Worm (Caenorhabditis elegans) whole organism, young adult: ENCODE data around the gene F13D12.10.
A peak's percentile ranks its signal among the peaks of the same experiment; 100 is the strongest.

Source experiments
- B0019.2 ChIP-seq: fragments of 200-800 bp; sonication (Bioruptor generic); conservative IDR thresholded peaks from 2 replicates; pipeline ENCODE4 v1.3.6; 2022; ENCODE audit warnings: missing genetic modification reagents, missing genetic modification characterization, missing compliant biosample characterization
- B0336.3 ChIP-seq: fragments of 200-800 bp; sonication (Bioruptor generic); IDR thresholded peaks from 2 replicates; pipeline ENCODE4 v1.3.6; 2022; ENCODE audit warnings: missing genetic modification characterization, missing compliant biosample characterization
- C06A6.2 ChIP-seq: fragments of 200-800 bp; sonication (Bioruptor generic); conservative IDR thresholded peaks from 2 replicates; pipeline ENCODE4 v1.3.6; 2022; ENCODE audit warnings: missing genetic modification characterization, missing compliant biosample characterization
- C17E4.6 ChIP-seq: fragments of 200-800 bp; sonication (Bioruptor generic); IDR thresholded peaks from 2 replicates; pipeline ENCODE4 v1.3.6; 2022; ENCODE audit warnings: missing genetic modification reagents, missing genetic modification characterization, missing compliant biosample characterization
- D2030.7 ChIP-seq: fragments of 200-800 bp; sonication (Bioruptor generic); IDR thresholded peaks from 2 replicates; pipeline ENCODE4 v1.3.6; 2022; ENCODE audit warnings: missing genetic modification reagents, missing genetic modification characterization, missing compliant biosample characterization
- F22D6.2 ChIP-seq: sonication (generic microtip); optimal IDR thresholded peaks from 2 replicates; lab custom pipeline; 2016; ENCODE audit warnings: mild to moderate bottlenecking, missing genetic modification characterization, missing compliant biosample characterization
- F23B12.7 ChIP-seq: sonication (generic microtip); optimal IDR thresholded peaks from 2 replicates; lab custom pipeline; 2017; ENCODE audit warnings: missing genetic modification characterization, mild to moderate bottlenecking, missing compliant biosample characterization, antibody characterized with exemption, moderate library complexity; ENCODE audit not compliant: insufficient read depth
- F52B5.7 ChIP-seq: sonication (generic microtip); optimal IDR thresholded peaks from 2 replicates; lab custom pipeline; 2016; ENCODE audit warnings: mild to moderate bottlenecking, missing genetic modification characterization, missing compliant biosample characterization
- Y79H2A.3 ChIP-seq: fragments of 200-800 bp; sonication (Bioruptor generic); conservative IDR thresholded peaks from 2 replicates; pipeline ENCODE4 v1.3.6; 2022; ENCODE audit warnings: missing genetic modification reagents, missing genetic modification characterization, missing compliant biosample characterization
- ZK185.1 ChIP-seq: sonication (generic microtip); optimal IDR thresholded peaks from 2 replicates; lab custom pipeline; 2016; ENCODE audit warnings: mild to moderate bottlenecking, missing genetic modification characterization, missing compliant biosample characterization; ENCODE audit not compliant: poor library complexity, severe bottlenecking
- aptf-3 ChIP-seq: fragments of 200-800 bp; sonication (Bioruptor generic); IDR thresholded peaks from 2 replicates; pipeline ENCODE4 v1.3.6; 2022; ENCODE audit warnings: missing genetic modification characterization, missing compliant biosample characterization
- atf-7 ChIP-seq: sonication (generic microtip); optimal IDR thresholded peaks from 2 replicates; lab custom pipeline; 2017; ENCODE audit warnings: mild to moderate bottlenecking, missing genetic modification characterization, missing compliant biosample characterization
- cebp-1 ChIP-seq, 2 experiments: fragments of 200-800 bp in 1 of 2; sonication (Bioruptor generic) in 1 of 2; sonication (generic microtip) in 1 of 2; IDR thresholded peaks in 1 of 2; optimal IDR thresholded peaks in 1 of 2; 2 replicates each; pipeline versions ENCODE4 v1.3.6 to Lab custom; 2017 to 2022; ENCODE audit warnings: missing compliant biosample characterization in 2 of 2, missing genetic modification characterization in 2 of 2, mild to moderate bottlenecking in 1 of 2, missing genetic modification reagents in 1 of 2, moderate library complexity in 1 of 2
- ceh-58 ChIP-seq: fragments of 200-800 bp; sonication (Bioruptor generic); IDR thresholded peaks from 2 replicates; pipeline ENCODE4 v1.3.6; 2022; ENCODE audit warnings: missing genetic modification characterization, missing compliant biosample characterization
- ceh-79 ChIP-seq: sonication (generic microtip); optimal IDR thresholded peaks from 2 replicates; lab custom pipeline; 2017; ENCODE audit warnings: mild to moderate bottlenecking, missing genetic modification characterization, missing compliant biosample characterization
- chd-7 ChIP-seq: sonication (generic microtip); optimal IDR thresholded peaks from 2 replicates; lab custom pipeline; 2016; ENCODE audit warnings: mild to moderate bottlenecking, missing genetic modification characterization, moderate library complexity, missing compliant biosample characterization
- dpff-1 ChIP-seq: sonication (generic microtip); optimal IDR thresholded peaks from 2 replicates; lab custom pipeline; 2017; ENCODE audit warnings: mild to moderate bottlenecking, missing genetic modification characterization, missing compliant biosample characterization
- dpl-1 ChIP-seq: fragments of 150-350 bp; optimal IDR thresholded peaks from 2 replicates; lab custom pipeline; 2014; ENCODE audit warnings: missing biosample characterization, missing genetic modification reagents, missing genetic modification characterization
- fkh-3 ChIP-seq: sonication (generic microtip); optimal IDR thresholded peaks from 2 replicates; lab custom pipeline; 2016; ENCODE audit warnings: mild to moderate bottlenecking, missing genetic modification characterization, missing compliant biosample characterization
- hmg-20 ChIP-seq: fragments of 200-800 bp; sonication (Bioruptor generic); IDR thresholded peaks from 2 replicates; pipeline ENCODE4 v1.3.6; 2022; ENCODE audit warnings: missing genetic modification reagents, missing genetic modification characterization, missing compliant biosample characterization
- hrde-1 ChIP-seq: sonication (generic microtip); optimal IDR thresholded peaks from 2 replicates; lab custom pipeline; 2016; ENCODE audit warnings: missing genetic modification characterization, mild to moderate bottlenecking, missing compliant biosample characterization, moderate library complexity, missing genotype, missing genetic modification reagents, borderline replicate concordance
- lsl-1 ChIP-seq: fragments of 200-800 bp; sonication (Bioruptor generic); optimal IDR thresholded peaks from 2 replicates; lab custom pipeline; 2018; ENCODE audit warnings: mild to moderate bottlenecking, missing genetic modification characterization, moderate library complexity, missing compliant biosample characterization
- madf-6 ChIP-seq: fragments of 200-800 bp; sonication (Bioruptor generic); IDR thresholded peaks from 2 replicates; pipeline ENCODE4 v1.3.6; 2022; ENCODE audit warnings: missing genetic modification reagents, missing genetic modification characterization, missing compliant biosample characterization
- nfya-1 ChIP-seq: sonication (generic microtip); optimal IDR thresholded peaks from 2 replicates; lab custom pipeline; 2017; ENCODE audit warnings: antibody characterized with exemption, missing compliant biosample characterization, missing genetic modification characterization, borderline replicate concordance; ENCODE audit not compliant: insufficient read depth
- nfya-2 ChIP-seq: fragments of 200-800 bp; sonication (Bioruptor generic); IDR thresholded peaks from 2 replicates; pipeline ENCODE4 v1.3.6; 2022; ENCODE audit warnings: missing genetic modification reagents, missing genetic modification characterization, missing compliant biosample characterization
- nhr-80 ChIP-seq: sonication (generic microtip); optimal IDR thresholded peaks from 2 replicates; lab custom pipeline; 2016; ENCODE audit warnings: missing genetic modification characterization, missing compliant biosample characterization
- rec-8 ChIP-seq, 2 experiments: sonication (generic microtip); optimal IDR thresholded peaks; 2 replicates each; lab custom pipeline; 2016; ENCODE audit warnings: mild to moderate bottlenecking in 2 of 2, missing genetic modification characterization in 2 of 2, missing genetic modification reagents in 2 of 2, missing genotype in 2 of 2, missing biosample characterization in 1 of 2, missing compliant biosample characterization in 1 of 2, moderate library complexity in 1 of 2
- sdz-38 ChIP-seq: sonication (generic microtip); optimal IDR thresholded peaks from 2 replicates; lab custom pipeline; 2016; ENCODE audit warnings: missing genotype, missing genetic modification characterization, missing compliant biosample characterization
- snpc-3.4 ChIP-seq: sonication (generic microtip); optimal IDR thresholded peaks from 2 replicates; lab custom pipeline; 2017; ENCODE audit warnings: missing genetic modification characterization, mild to moderate bottlenecking, missing compliant biosample characterization, antibody characterized with exemption, moderate library complexity, missing genotype, missing genetic modification reagents
- tbx-9 ChIP-seq: sonication (generic microtip); optimal IDR thresholded peaks from 2 replicates; lab custom pipeline; 2016; ENCODE audit warnings: borderline replicate concordance, missing genetic modification characterization, inconsistent platforms, missing compliant biosample characterization
- tlf-1 ChIP-seq: fragments of 200-800 bp; sonication (Bioruptor generic); optimal IDR thresholded peaks from 2 replicates; lab custom pipeline; 2018; ENCODE audit warnings: mild to moderate bottlenecking, missing genetic modification characterization, missing compliant biosample characterization
- xnd-1 ChIP-seq: sonication (generic microtip); optimal IDR thresholded peaks from 2 replicates; lab custom pipeline; 2016; ENCODE audit warnings: missing genotype, missing genetic modification reagents, missing genetic modification characterization, missing compliant biosample characterization
- zfh-2 ChIP-seq: fragments of 200-800 bp; sonication (Bioruptor generic); conservative IDR thresholded peaks from 2 replicates; pipeline ENCODE4 v1.3.6; 2022; ENCODE audit warnings: missing genetic modification reagents, missing genetic modification characterization, missing compliant biosample characterization
- ztf-25 ChIP-seq: fragments of 200-800 bp; sonication (Bioruptor generic); IDR thresholded peaks from 2 replicates; pipeline ENCODE4 v1.3.6; 2022; ENCODE audit warnings: missing genetic modification reagents, missing genetic modification characterization, missing compliant biosample characterization

F13D12.10 gene

ce11 chrII:11675877-11676473 lies 37.6 kb upstream of the F13D12.10 start, which contains the start of the genes trr-1 and C47D12.2 (continued):
- TF ChIP-seq atf-7 (tag; lab: Kevin White, UChicago) (no peak), nfya-2 (no peak), hmg-20 (no peak), xnd-1 (tag; lab: Kevin White, UChicago) (peak; percentile 18), tbx-9 (no peak), nhr-80 (tag; lab: Kevin White, UChicago) (peak; percentile 42), sdz-38 (no peak), D2030.7 (GFP tag; lab: Robert Waterston, UW) (peak; percentile 34; the same call in 1 of the 2 replicates), nfya-1 (tag; lab: Kevin White, UChicago) (no peak), dpl-1 (GFP tag; lab: Kevin White, UChicago) (peak; percentile 56), ztf-25 (GFP tag; lab: Robert Waterston, UW) (no peak), tlf-1 (GFP tag; lab: Kevin White, UChicago) (peak; percentile 32), lsl-1 (peak; percentile 68), chd-7 (tag; lab: Kevin White, UChicago) (no peak), B0336.3 (GFP tag; lab: Robert Waterston, UW) (0 out of 2 replicates have a peak, but pooled peaks have one; percentile 18), snpc-3.4 (peak; percentile 5), fkh-3 (no peak)

DNA sequence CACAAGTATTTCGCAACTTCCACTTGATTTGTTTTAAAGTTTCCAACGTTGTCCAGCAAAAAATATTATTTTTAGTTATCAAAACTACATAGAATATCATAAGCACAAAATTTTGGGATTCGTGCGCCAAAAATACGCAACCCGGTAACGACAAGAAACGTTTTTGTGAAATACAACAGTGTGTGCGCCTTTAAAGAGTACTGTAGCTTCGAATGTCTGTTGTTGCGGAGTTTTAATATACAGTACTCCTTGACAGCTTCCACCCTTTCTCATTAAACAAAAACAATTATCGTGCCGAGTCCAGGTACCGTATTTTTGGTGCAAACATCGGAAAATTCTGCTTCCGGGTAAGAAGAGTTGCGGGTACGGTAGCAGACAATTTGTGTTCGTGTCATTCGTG lies 33.4 kb upstream of the F13D12.10 start:
- peak; percentile 63; the same call in 1 of the 2 replicates for TF ChIP-seq B0019.2
- no peak for TF ChIP-seq cebp-1 (GFP tag; IDR thresholded peaks at IDR 0.05; lab: Robert Waterston, UW)
- peak; percentile 69 for TF ChIP-seq cebp-1 (tag; optimal IDR thresholded peaks at IDR 0.05; lab: Kevin White, UChicago)
- peak; percentile 91 for TF ChIP-seq lsl-1
- peak; percentile 42; the same call in 1 of the 2 replicates for TF ChIP-seq madf-6
- peak; percentile 12 for TF ChIP-seq xnd-1 (tag; lab: Kevin White, UChicago)
- no peak for TF ChIP-seq F52B5.7 (tag; lab: Kevin White, UChicago)
- no peak for TF ChIP-seq aptf-3 (GFP tag; lab: Robert Waterston, UW)

DNA sequence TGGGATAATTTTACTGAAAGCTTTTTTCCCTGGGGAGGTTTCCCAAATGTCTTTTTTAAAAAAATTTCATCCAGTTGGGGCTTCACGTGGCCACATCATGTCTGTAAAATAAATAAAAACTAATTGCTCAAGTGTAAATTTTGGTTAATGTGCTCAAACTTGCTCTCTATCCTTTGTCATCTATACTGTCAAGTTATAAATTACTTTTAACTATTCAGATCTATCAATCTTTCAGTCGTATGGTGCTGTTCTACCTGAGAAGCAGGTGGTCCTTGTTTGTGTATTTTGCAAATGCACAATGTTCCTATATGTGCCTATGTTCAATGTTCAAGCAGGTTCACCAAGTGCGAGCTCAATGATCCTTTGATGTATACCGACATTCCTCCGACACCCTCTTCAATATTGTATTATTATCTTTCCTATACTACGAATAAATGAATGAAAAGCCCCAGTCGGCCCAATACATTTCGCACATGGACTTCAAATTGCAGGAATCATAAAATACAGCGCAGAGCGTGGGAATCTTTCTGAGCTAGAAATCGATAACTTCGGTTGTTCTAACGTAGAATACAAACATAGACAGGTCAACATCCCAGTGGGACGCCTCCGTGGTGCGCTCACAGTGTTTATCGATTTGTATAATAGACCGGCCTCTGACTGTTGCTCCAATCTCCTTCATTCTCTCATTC lies 32.3 kb upstream of the F13D12.10 start, which contains the start of the genes sfxn-1.4 and C47D12.4:
TSS of gene sfxn-1.4 (minus strand) at position 101 of the 689 bp plus-strand sequence.
TSS of gene C47D12.4 (plus strand) at position 639 of the 689 bp plus-strand sequence.
- no peak for TF ChIP-seq C17E4.6
- TF ChIP-seq F23B12.7: no peak
- no peak for TF ChIP-seq zfh-2 (GFP tag; lab: Robert Waterston, UW)
- no peak for TF ChIP-seq ceh-58 (GFP tag; lab: Robert Waterston, UW)
- no peak for TF ChIP-seq rec-8 (tag; optimal IDR thresholded peaks at IDR 0.05; lab: Kevin White, UChicago)
- TF ChIP-seq nhr-80 (tag; lab: Kevin White, UChicago): no peak
- TF ChIP-seq Y79H2A.3: no peak
- TF ChIP-seq ZK185.1: no peak

- TF ChIP-seq dpff-1 (no peak), hrde-1 (tag; lab: Kevin White, UChicago) (no peak), ceh-79 (no peak), F22D6.2 (tag; lab: Kevin White, UChicago) (no peak), C06A6.2 (GFP tag; lab: Robert Waterston, UW) (no peak)
These were observed 28.4 kb upstream of the F13D12.10 start, which contains the start of gene C47D12.5 for ce11 chrII:11685177-11685576. C47D12.5 (minus strand) TSS chrII:11685277.
